Worm (Caenorhabditis elegans) whole organism, L2 larva: Measurements from ENCODE around the gene nhr-146.

ENCODE experiments used
- blmp-1 ChIP-seq: sonication (generic microtip); optimal IDR thresholded peaks from 2 replicates; lab custom pipeline; 2017; ENCODE audit warnings: missing genetic modification characterization, mild to moderate bottlenecking, missing compliant biosample characterization, antibody characterized with exemption, moderate library complexity; ENCODE audit not compliant: insufficient read depth
- elt-3 ChIP-seq: sonication (generic microtip); optimal IDR thresholded peaks from 2 replicates; lab custom pipeline; 2017; ENCODE audit warnings: missing biosample characterization, missing genetic modification characterization
- nhr-11 ChIP-seq: fragments of 150-350 bp; optimal IDR thresholded peaks from 2 replicates; lab custom pipeline; 2014; ENCODE audit warnings: missing biosample characterization, missing genetic modification characterization
- sma-9 ChIP-seq, 2 experiments: fragments of 150-350 bp in 1 of 2; sonication (generic microtip) in 1 of 2; optimal IDR thresholded peaks; 2 replicates each; lab custom pipeline; 2014 to 2016; ENCODE audit warnings: missing genetic modification characterization in 2 of 2, mild to moderate bottlenecking in 1 of 2, missing biosample characterization in 1 of 2, missing compliant biosample characterization in 1 of 2, missing genetic modification reagents in 1 of 2, moderate library complexity in 1 of 2
- unc-62 ChIP-seq: fragments of 150-350 bp; optimal IDR thresholded peaks from 2 replicates; lab custom pipeline; 2014; ENCODE audit warnings: missing biosample characterization, missing genetic modification reagents, missing genetic modification characterization
- ztf-4 ChIP-seq: fragments of 150-350 bp; optimal IDR thresholded peaks from 2 replicates; lab custom pipeline; 2014; ENCODE audit warnings: missing biosample characterization, missing genetic modification characterization

ce11 chrIV:1659978-1660377 lies 33.4 kb downstream of the nhr-146 start, which contains the start of gene Y41D4B.4:
- no peak for TF ChIP-seq unc-62
- TF ChIP-seq sma-9 (GFP tag; optimal IDR thresholded peaks at IDR 0.05; lab: Kevin White, UChicago) = no peak
- TF ChIP-seq sma-9 (tag; optimal IDR thresholded peaks at IDR 0.05; lab: Kevin White, UChicago) = no peak
- TF ChIP-seq nhr-11 (tag; lab: Kevin White, UChicago) = no peak
- no peak for TF ChIP-seq blmp-1 (tag; lab: Kevin White, UChicago)
- TF ChIP-seq ztf-4 (tag; lab: Kevin White, UChicago) = no peak
- TF ChIP-seq elt-3 = no peak
